Worm (Caenorhabditis elegans) whole organism, L1 larva: ENCODE results near the gene R01E6.7.

Source experiments
- C34B4.2 ChIP-seq: sonication (generic microtip); optimal IDR thresholded peaks from 2 replicates; lab custom pipeline; 2017; ENCODE audit warnings: mild to moderate bottlenecking, missing genetic modification characterization, missing compliant biosample characterization
- F16B12.6 ChIP-seq: fragments of 150-350 bp; optimal IDR thresholded peaks from 2 replicates; lab custom pipeline; 2014; ENCODE audit warnings: missing biosample characterization, missing genetic modification characterization
- Y116A8C.19 ChIP-seq: sonication (generic microtip); optimal IDR thresholded peaks from 2 replicates; lab custom pipeline; 2016; ENCODE audit warnings: missing compliant biosample characterization, missing genetic modification characterization, borderline replicate concordance
- aha-1 ChIP-seq: fragments of 150-350 bp; optimal IDR thresholded peaks from 2 replicates; lab custom pipeline; 2014; ENCODE audit warnings: missing biosample characterization, missing genetic modification characterization
- alr-1 ChIP-seq: fragments of 200-800 bp; sonication (Bioruptor generic); optimal IDR thresholded peaks from 2 replicates; lab custom pipeline; 2018; ENCODE audit warnings: borderline replicate concordance, mild to moderate bottlenecking, missing genetic modification characterization, missing compliant biosample characterization
- aly-2 ChIP-seq: fragments of 150-350 bp; optimal IDR thresholded peaks from 2 replicates; lab custom pipeline; 2014; ENCODE audit warnings: missing biosample characterization, missing genetic modification characterization
- ama-1 ChIP-seq: fragments of 150-350 bp; optimal IDR thresholded peaks from 2 replicates; lab custom pipeline; 2014
- ceh-63 ChIP-seq: fragments of 200-800 bp; sonication (Bioruptor generic); optimal IDR thresholded peaks from 2 replicates; lab custom pipeline; 2018; ENCODE audit warnings: mild to moderate bottlenecking, missing genetic modification characterization, missing compliant biosample characterization
- ceh-88 ChIP-seq: fragments of 200-800 bp; sonication (Bioruptor generic); IDR thresholded peaks from 2 replicates; pipeline ENCODE4 v1.3.6; 2022; ENCODE audit warnings: missing genetic modification characterization, missing compliant biosample characterization
- dpl-1 ChIP-seq, 3 experiments: fragments of 150-350 bp in 2 of 3; sonication (generic microtip) in 1 of 3; optimal IDR thresholded peaks; 2 replicates each; lab custom pipeline; 2014 to 2017; ENCODE audit warnings: missing biosample characterization in 3 of 3, missing genetic modification characterization in 3 of 3, missing genetic modification reagents in 3 of 3
- dsc-1 ChIP-seq: sonication (generic microtip); optimal IDR thresholded peaks from 2 replicates; lab custom pipeline; 2016; ENCODE audit warnings: mild to moderate bottlenecking, missing genetic modification characterization, missing compliant biosample characterization
- efl-3 ChIP-seq: fragments of 200-800 bp; sonication (Bioruptor generic); optimal IDR thresholded peaks from 2 replicates; lab custom pipeline; 2018; ENCODE audit warnings: mild to moderate bottlenecking, missing genetic modification characterization, missing compliant biosample characterization
- egl-13 ChIP-seq: sonication (generic microtip); optimal IDR thresholded peaks from 2 replicates; lab custom pipeline; 2016; ENCODE audit warnings: missing genotype, missing genetic modification reagents, missing genetic modification characterization, missing compliant biosample characterization
- elt-2 ChIP-seq: sonication (generic microtip); optimal IDR thresholded peaks from 2 replicates; lab custom pipeline; 2016; ENCODE audit warnings: missing genetic modification characterization, mild to moderate bottlenecking, inconsistent platforms, missing compliant biosample characterization, missing genetic modification reagents
- elt-3 ChIP-seq, 6 experiments: fragments of 150-350 bp in 1 of 6; sonication (generic microtip); optimal IDR thresholded peaks; 2 replicates each; lab custom pipeline; 2017 to 2018; ENCODE audit warnings: missing biosample characterization in 6 of 6, missing genetic modification characterization in 6 of 6, inconsistent platforms in 1 of 6
- fkh-4 ChIP-seq: sonication (generic microtip); optimal IDR thresholded peaks from 2 replicates; lab custom pipeline; 2016; ENCODE audit warnings: missing compliant biosample characterization, missing genetic modification characterization, borderline replicate concordance
- fkh-8 ChIP-seq: sonication (generic microtip); optimal IDR thresholded peaks from 2 replicates; lab custom pipeline; 2016; ENCODE audit warnings: mild to moderate bottlenecking, missing genetic modification characterization, missing compliant biosample characterization
- jun-1 ChIP-seq: fragments of 150-350 bp; optimal IDR thresholded peaks from 2 replicates; lab custom pipeline; 2014; ENCODE audit warnings: missing biosample characterization, missing genetic modification reagents, missing genetic modification characterization
- lin-35 ChIP-seq, 2 experiments: fragments of 150-350 bp; optimal IDR thresholded peaks; 2 replicates each; lab custom pipeline; 2014; ENCODE audit warnings: missing biosample characterization in 2 of 2, missing genetic modification characterization in 2 of 2, missing genetic modification reagents in 2 of 2
- lin-39 ChIP-seq: fragments of 150-350 bp; optimal IDR thresholded peaks from 2 replicates; lab custom pipeline; 2014; ENCODE audit warnings: missing biosample characterization, missing genetic modification reagents, missing genetic modification characterization
- lir-3 ChIP-seq: sonication (generic microtip); optimal IDR thresholded peaks from 2 replicates; lab custom pipeline; 2016; ENCODE audit warnings: mild to moderate bottlenecking, missing genetic modification characterization, moderate library complexity, missing compliant biosample characterization; ENCODE audit not compliant: poor library complexity
- mep-1 ChIP-seq: fragments of 150-350 bp; optimal IDR thresholded peaks from 2 replicates; lab custom pipeline; 2014; ENCODE audit warnings: missing biosample characterization, missing genetic modification characterization
- nhr-11 ChIP-seq: fragments of 150-350 bp; optimal IDR thresholded peaks from 2 replicates; lab custom pipeline; 2014; ENCODE audit warnings: missing biosample characterization, missing genetic modification characterization
- nhr-12 ChIP-seq: sonication (generic microtip); optimal IDR thresholded peaks from 2 replicates; lab custom pipeline; 2017; ENCODE audit warnings: missing biosample characterization, missing genetic modification characterization
- nhr-19 ChIP-seq: fragments of 200-800 bp; sonication (Bioruptor generic); conservative IDR thresholded peaks from 2 replicates; pipeline ENCODE4 v1.3.6; 2022; ENCODE audit warnings: missing genetic modification characterization, missing compliant biosample characterization
- nhr-20 ChIP-seq: sonication (generic microtip); optimal IDR thresholded peaks from 2 replicates; lab custom pipeline; 2016; ENCODE audit warnings: mild to moderate bottlenecking, missing genetic modification characterization, missing compliant biosample characterization
- nhr-71 ChIP-seq: sonication (generic microtip); optimal IDR thresholded peaks from 2 replicates; lab custom pipeline; 2016; ENCODE audit warnings: mild to moderate bottlenecking, missing genetic modification characterization, moderate library complexity, missing compliant biosample characterization
- nhr-76 ChIP-seq: sonication (generic microtip); optimal IDR thresholded peaks from 2 replicates; lab custom pipeline; 2017; ENCODE audit warnings: missing biosample characterization, missing genetic modification characterization
- nhr-84 ChIP-seq: sonication (generic microtip); optimal IDR thresholded peaks from 2 replicates; lab custom pipeline; 2017; ENCODE audit warnings: missing biosample characterization, missing genetic modification characterization
- nhr-85 ChIP-seq: sonication (generic microtip); peaks from one replicate; lab custom pipeline; 2016; ENCODE audit warnings: missing genetic modification characterization, inconsistent platforms, missing compliant biosample characterization
- pag-3 ChIP-seq: sonication (generic microtip); optimal IDR thresholded peaks from 2 replicates; lab custom pipeline; 2017; ENCODE audit warnings: missing genetic modification characterization, mild to moderate bottlenecking, missing compliant biosample characterization, antibody characterized with exemption, borderline replicate concordance; ENCODE audit not compliant: insufficient read depth
- pax-3 ChIP-seq: fragments of 200-800 bp; sonication (Bioruptor generic); optimal IDR thresholded peaks from 2 replicates; lab custom pipeline; 2018; ENCODE audit warnings: mild to moderate bottlenecking, missing genetic modification characterization, moderate library complexity, missing compliant biosample characterization
- rnt-1 ChIP-seq: sonication (generic microtip); optimal IDR thresholded peaks from 2 replicates; lab custom pipeline; 2016; ENCODE audit warnings: mild to moderate bottlenecking, missing genetic modification characterization, moderate library complexity, missing compliant biosample characterization
- skn-1 ChIP-seq: fragments of 150-350 bp; optimal IDR thresholded peaks from 2 replicates; lab custom pipeline; 2014; ENCODE audit warnings: missing biosample characterization, missing genetic modification characterization
- snpc-4 ChIP-seq: fragments of 150-350 bp; optimal IDR thresholded peaks from 2 replicates; lab custom pipeline; 2014; ENCODE audit warnings: missing biosample characterization, missing genetic modification characterization
- sox-4 ChIP-seq: sonication (generic microtip); optimal IDR thresholded peaks from 2 replicates; lab custom pipeline; 2016; ENCODE audit warnings: missing genetic modification characterization, missing compliant biosample characterization
- sptf-1 ChIP-seq: fragments of 150-350 bp; optimal IDR thresholded peaks from 2 replicates; lab custom pipeline; 2014; ENCODE audit warnings: missing biosample characterization, missing genetic modification characterization
- sup-37 ChIP-seq: fragments of 200-800 bp; sonication (Bioruptor generic); optimal IDR thresholded peaks from 2 replicates; lab custom pipeline; 2018; ENCODE audit warnings: mild to moderate bottlenecking, missing genetic modification characterization, missing compliant biosample characterization
- tbx-2 ChIP-seq: sonication (generic microtip); optimal IDR thresholded peaks from 2 replicates; lab custom pipeline; 2016; ENCODE audit warnings: missing genetic modification characterization, missing compliant biosample characterization
- tlp-1 ChIP-seq: fragments of 150-350 bp; optimal IDR thresholded peaks from 2 replicates; lab custom pipeline; 2014; ENCODE audit warnings: missing biosample characterization, missing genetic modification characterization
- unc-86 ChIP-seq: sonication (generic microtip); optimal IDR thresholded peaks from 2 replicates; lab custom pipeline; 2016; ENCODE audit warnings: missing genetic modification characterization, missing compliant biosample characterization
- unc-98 ChIP-seq: fragments of 200-800 bp; sonication (Bioruptor generic); IDR thresholded peaks from 2 replicates; pipeline ENCODE4 v1.3.6; 2022; ENCODE audit warnings: missing genetic modification characterization, missing compliant biosample characterization
- vab-15 ChIP-seq: sonication (generic microtip); optimal IDR thresholded peaks from 2 replicates; lab custom pipeline; 2017; ENCODE audit warnings: missing genotype, mild to moderate bottlenecking, missing genetic modification characterization, missing compliant biosample characterization
- xbp-1 ChIP-seq: sonication (generic microtip); optimal IDR thresholded peaks from 2 replicates; lab custom pipeline; 2016; ENCODE audit warnings: missing genetic modification characterization, missing compliant biosample characterization
- ztf-11 ChIP-seq, 2 experiments: sonication (generic microtip); optimal IDR thresholded peaks; 2 replicates each; lab custom pipeline; 2016 to 2017; ENCODE audit warnings: missing genetic modification characterization in 2 of 2, missing biosample characterization in 1 of 2, missing compliant biosample characterization in 1 of 2
- ztf-4 ChIP-seq: fragments of 150-350 bp; optimal IDR thresholded peaks from 2 replicates; lab custom pipeline; 2014; ENCODE audit warnings: missing biosample characterization, missing genetic modification characterization

Gene R01E6.7

DNA sequence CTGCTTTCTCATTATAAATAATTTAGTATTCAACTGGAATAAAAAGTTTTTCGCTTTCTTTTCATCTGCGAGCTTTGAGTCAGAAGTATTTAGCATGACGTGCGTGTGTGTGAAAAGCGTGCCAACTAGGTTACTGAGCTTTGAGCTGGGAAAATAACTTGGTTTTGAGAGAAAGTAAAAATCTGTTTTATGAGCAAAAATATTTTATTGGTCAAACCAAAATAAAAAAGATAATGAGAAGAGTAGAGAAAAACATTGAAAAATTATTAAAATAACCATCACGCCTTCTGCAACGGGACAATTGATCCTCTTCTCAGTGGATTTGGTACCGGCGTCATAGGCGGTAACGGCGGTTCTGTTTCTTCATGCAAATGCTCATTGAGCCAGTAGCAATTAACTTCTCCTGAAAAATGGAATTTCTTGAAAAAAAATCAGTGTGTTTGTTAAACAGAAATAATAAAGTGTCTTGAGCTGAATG lies 25.2 kb downstream of the R01E6.7 start (continued):
- TF ChIP-seq nhr-76 = no peak
- no peak for TF ChIP-seq aly-2
- no peak for TF ChIP-seq C34B4.2 (tag; lab: Kevin White, UChicago)
- TF ChIP-seq dpl-1 (GFP tag; optimal IDR thresholded peaks at IDR 0.05; lab: Kevin White, UChicago) = no peak
- TF ChIP-seq snpc-4 = no peak
- no peak for TF ChIP-seq nhr-19 (GFP tag; lab: Robert Waterston, UW)
- TF ChIP-seq sup-37 (GFP tag; lab: Kevin White, UChicago) = no peak
- peak; percentile 68 for TF ChIP-seq ama-1 (lab: Kevin White, UChicago)
- peak; percentile 23 for TF ChIP-seq nhr-20 (tag; lab: Kevin White, UChicago)
- peak in 1 of 6 experiments; percentile 60 for TF ChIP-seq elt-3 (tag; optimal IDR thresholded peaks at IDR 0.05; lab: Kevin White, UChicago)
- TF ChIP-seq sptf-1 (tag; lab: Kevin White, UChicago) = no peak
- TF ChIP-seq fkh-4 (tag; lab: Kevin White, UChicago) = no peak
- TF ChIP-seq nhr-11 (tag; lab: Kevin White, UChicago) = no peak
- TF ChIP-seq ztf-4 (tag; lab: Kevin White, UChicago) = no peak
- no peak for TF ChIP-seq dsc-1 (tag; lab: Kevin White, UChicago)
- TF ChIP-seq lin-35 (GFP tag; optimal IDR thresholded peaks at IDR 0.05; lab: Kevin White, UChicago) = no peak
- no peak for TF ChIP-seq fkh-8 (tag; lab: Kevin White, UChicago)
- no peak for TF ChIP-seq F16B12.6
- no peak for TF ChIP-seq sox-4 (tag; lab: Kevin White, UChicago)
- peak; percentile 32 for TF ChIP-seq egl-13 (tag; lab: Kevin White, UChicago)
- TF ChIP-seq pag-3 (tag; lab: Kevin White, UChicago) = no peak
- TF ChIP-seq nhr-85 = peak; percentile 51
- no peak for TF ChIP-seq alr-1 (tag; lab: Kevin White, UChicago)
- TF ChIP-seq ceh-63 (GFP tag; lab: Kevin White, UChicago) = no peak
- no peak for TF ChIP-seq mep-1 (tag; lab: Kevin White, UChicago)
- no peak for TF ChIP-seq tbx-2 (tag; lab: Kevin White, UChicago)
- TF ChIP-seq ceh-88 (GFP tag; lab: Robert Waterston, UW) = no peak
- TF ChIP-seq nhr-71 (tag; lab: Kevin White, UChicago) = peak; percentile 12
- no peak for TF ChIP-seq nhr-84 (tag; lab: Kevin White, UChicago)
- TF ChIP-seq nhr-12 (tag; lab: Kevin White, UChicago) = no peak
- TF ChIP-seq Y116A8C.19 (tag; lab: Kevin White, UChicago) = no peak
- no peak for TF ChIP-seq rnt-1 (tag; lab: Kevin White, UChicago)
- no peak for TF ChIP-seq unc-98 (GFP tag; lab: Robert Waterston, UW)
- TF ChIP-seq lir-3 (tag; lab: Kevin White, UChicago) = no peak
- no peak for TF ChIP-seq tlp-1
- TF ChIP-seq elt-2 (tag; lab: Kevin White, UChicago) = no peak
- TF ChIP-seq unc-86 (tag; lab: Kevin White, UChicago) = peak; percentile 33
- TF ChIP-seq aha-1 (tag; lab: Kevin White, UChicago) = no peak
- TF ChIP-seq lin-39 (tag; lab: Kevin White, UChicago) = no peak
- TF ChIP-seq efl-3 (GFP tag; lab: Kevin White, UChicago) = no peak
- no peak for TF ChIP-seq pax-3 (tag; lab: Kevin White, UChicago)
- no peak for TF ChIP-seq ztf-11 (tag; optimal IDR thresholded peaks at IDR 0.05; lab: Kevin White, UChicago)
- TF ChIP-seq jun-1 (tag; lab: Kevin White, UChicago) = no peak
- no peak for TF ChIP-seq xbp-1 (tag; lab: Kevin White, UChicago)
- TF ChIP-seq vab-15 = no peak
- no peak for TF ChIP-seq skn-1 (tag; lab: Kevin White, UChicago)
- TF ChIP-seq, all 84 proteins: peak for 14
